Worm (Caenorhabditis elegans): ENCODE results near the gene C24H10.4.

C24H10.4 gene

DNA sequence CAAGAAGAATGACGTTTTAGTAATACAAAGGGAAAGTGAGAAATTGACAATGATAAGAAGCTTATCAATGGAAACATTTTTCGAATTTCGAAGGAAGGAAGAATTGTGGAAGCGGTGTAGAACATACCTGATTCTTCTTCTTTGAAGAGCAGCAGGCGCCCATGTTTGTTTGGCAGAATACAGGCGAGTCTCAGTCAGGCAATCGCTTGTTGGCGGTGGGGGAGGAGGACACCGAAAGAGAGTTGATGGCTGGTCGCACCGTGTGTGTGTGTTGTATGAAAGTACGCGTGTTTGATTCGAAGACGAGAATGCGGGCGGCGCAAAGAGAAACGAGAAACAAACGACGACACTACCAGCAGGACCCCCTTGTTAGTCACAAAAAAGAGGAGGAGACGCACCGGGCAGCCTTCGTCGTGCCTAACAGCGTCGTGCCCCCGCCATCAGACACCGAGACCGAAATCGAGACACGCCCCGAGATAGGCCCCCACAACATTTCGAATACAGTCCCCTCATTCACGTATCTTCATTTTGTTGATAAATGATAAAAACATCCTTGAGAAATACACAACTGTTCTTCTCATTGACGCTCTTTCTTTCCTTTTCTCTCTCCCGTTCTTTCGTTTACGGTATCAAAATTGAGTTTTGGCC is 18.8 kb upstream of the C24H10.4 start, which contains the start of gene cal-5 (continued):
- TF ChIP-seq unc-130 (tag; optimal IDR thresholded peaks at IDR 0.05) (no peak), blmp-1 (tag; optimal IDR thresholded peaks at IDR 0.05) (peak; percentile 10), nhr-20 (tag; optimal IDR thresholded peaks at IDR 0.05) (peak; percentile 66), pax-3 (tag; optimal IDR thresholded peaks at IDR 0.05) (no peak), mdl-1 (tag; optimal IDR thresholded peaks at IDR 0.05) (peak in 1 of 2 experiments; percentile 52), nhr-71 (tag; optimal IDR thresholded peaks at IDR 0.05) (peak; percentile 57), tbx-2 (tag; optimal IDR thresholded peaks at IDR 0.05) (peak; percentile 37), dsc-1 (tag; optimal IDR thresholded peaks at IDR 0.05) (no peak)

DNA sequence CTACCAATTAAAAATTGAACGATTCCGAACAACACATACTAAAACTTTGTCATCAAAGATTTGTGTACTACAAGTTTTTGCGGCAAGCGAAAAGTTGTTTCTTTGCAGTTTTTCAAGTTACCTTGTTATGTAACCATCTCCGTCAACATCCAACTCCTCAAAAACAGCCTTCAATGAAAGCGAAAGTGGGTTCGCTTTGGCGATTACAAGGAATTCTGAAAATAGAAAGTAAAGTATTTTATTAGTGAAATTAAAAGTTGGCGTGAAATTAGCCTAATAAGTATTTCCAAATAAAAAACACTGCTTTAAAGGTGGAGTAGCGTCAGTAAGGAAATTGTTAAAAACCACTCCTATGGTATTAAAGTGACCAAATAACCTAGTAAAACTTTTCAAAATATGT is 16.5 kb upstream of the C24H10.4 start:
- no peak for TF ChIP-seq fkh-8 (tag; optimal IDR thresholded peaks at IDR 0.05)
- no peak for TF ChIP-seq pag-3 (tag; optimal IDR thresholded peaks at IDR 0.05; ENCODE audit: borderline replicate concordance, insufficient read depth)
- peak; percentile 74 for TF ChIP-seq blmp-1 (tag; optimal IDR thresholded peaks at IDR 0.05)
- TF ChIP-seq lin-14 (GFP tag; optimal IDR thresholded peaks at IDR 0.05): peak; percentile 40
- no peak for TF ChIP-seq lir-3 (tag; optimal IDR thresholded peaks at IDR 0.05; ENCODE audit: poor library complexity)
- TF ChIP-seq mdl-1 (tag; optimal IDR thresholded peaks at IDR 0.05): no peak
- TF ChIP-seq nhr-28 (tag; optimal IDR thresholded peaks at IDR 0.05): no peak
- TF ChIP-seq sptf-1 (tag; optimal IDR thresholded peaks at IDR 0.05): no peak
- no peak for TF ChIP-seq efl-3 (GFP tag; optimal IDR thresholded peaks at IDR 0.05)
- no peak for TF ChIP-seq C04F5.9 (tag; optimal IDR thresholded peaks at IDR 0.05)
- no peak for TF ChIP-seq nhr-11 (tag; optimal IDR thresholded peaks at IDR 0.05)
- TF ChIP-seq ceh-88 (GFP tag; IDR thresholded peaks at IDR 0.05): no peak
- no peak for TF ChIP-seq xbp-1 (tag; optimal IDR thresholded peaks at IDR 0.05)
- TF ChIP-seq unc-86 (tag; optimal IDR thresholded peaks at IDR 0.05): no peak
- TF ChIP-seq nhr-47 (tag; optimal IDR thresholded peaks at IDR 0.05): no peak
- TF ChIP-seq nhr-85 (tag): peak; percentile 77
- no peak for TF ChIP-seq egl-13 (tag; optimal IDR thresholded peaks at IDR 0.05)
- TF ChIP-seq unc-62 (GFP tag; optimal IDR thresholded peaks at IDR 0.05): no peak
- no peak for TF ChIP-seq aha-1 (tag; optimal IDR thresholded peaks at IDR 0.05)
- TF ChIP-seq elt-2 (tag; optimal IDR thresholded peaks at IDR 0.05): no peak
- no peak for TF ChIP-seq isw-1 (GFP tag; IDR thresholded peaks at IDR 0.05)

DNA sequence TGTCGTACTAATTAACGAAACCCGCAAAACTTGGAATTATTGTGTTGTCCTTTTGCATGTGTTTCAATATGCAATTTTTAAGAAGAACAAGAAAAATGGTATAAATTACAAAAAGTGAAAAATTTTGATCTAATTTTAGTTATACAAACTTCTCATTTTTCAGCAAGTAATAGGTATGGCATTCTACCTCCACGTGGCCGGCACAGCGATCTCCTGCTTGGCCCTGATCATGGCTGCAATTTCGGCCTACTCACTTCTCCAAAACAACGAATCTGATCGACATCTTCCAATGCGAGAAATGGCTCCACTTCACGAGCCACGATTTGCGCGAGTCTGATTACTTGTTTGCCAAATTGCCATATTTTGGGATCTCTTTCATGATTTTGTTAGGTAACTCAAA is 14.8 kb upstream of the C24H10.4 start:
- peak; percentile 15 for TF ChIP-seq nhr-85 (tag)
- TF ChIP-seq rnt-1 (tag; optimal IDR thresholded peaks at IDR 0.05): no peak
- TF ChIP-seq ets-5 (GFP tag; IDR thresholded peaks at IDR 0.05): peak; percentile 91; the same call in 1 of the 2 replicates
- no peak for TF ChIP-seq sptf-1 (tag; optimal IDR thresholded peaks at IDR 0.05)

DNA sequence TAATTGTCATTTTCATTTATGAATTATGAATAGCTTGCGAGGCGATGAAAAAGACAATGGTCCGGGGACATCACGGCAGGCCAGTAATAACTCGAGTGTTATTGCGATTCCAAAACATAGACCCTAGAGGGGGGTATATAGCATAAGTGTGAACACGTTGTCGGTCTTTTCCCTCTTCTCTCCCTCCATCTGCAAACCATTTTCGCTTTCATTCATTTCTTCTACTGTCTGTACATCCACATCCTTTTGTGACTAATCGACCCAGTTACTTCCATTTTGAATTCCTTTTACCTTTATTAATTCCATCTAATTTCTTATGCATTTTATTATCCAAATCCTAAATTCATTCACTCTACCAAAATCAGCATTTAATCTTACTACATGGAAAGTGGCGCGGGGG is 12.0 kb upstream of the C24H10.4 start:
- TF ChIP-seq nhr-12 (tag; optimal IDR thresholded peaks at IDR 0.05) (no peak), lin-14 (GFP tag; optimal IDR thresholded peaks at IDR 0.05) (peak; percentile 8), blmp-1 (tag; optimal IDR thresholded peaks at IDR 0.05) (peak; percentile 85)

DNA sequence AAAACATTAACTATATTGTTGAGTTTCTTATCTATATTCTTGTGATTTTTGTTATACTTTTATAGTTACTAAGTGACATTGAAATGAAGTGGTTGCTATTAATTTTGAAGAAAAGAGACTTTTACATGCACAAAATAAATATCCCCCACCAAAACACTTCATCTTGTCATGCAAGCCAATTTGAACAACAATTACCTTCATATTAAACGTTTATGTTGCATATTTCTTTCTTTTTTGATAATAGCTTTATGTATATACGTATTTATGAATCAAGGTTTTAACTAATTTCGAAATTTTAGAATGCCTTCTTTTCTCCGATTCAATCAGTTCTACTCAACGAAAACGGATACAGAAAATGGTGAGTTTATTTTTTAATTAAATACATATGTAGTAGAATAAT is 8.7 kb upstream of the C24H10.4 start, which contains the start of gene clc-7:
Gene clc-7, plus strand, starts transcription at position 301 of the 400 bp plus-strand sequence.
- TF ChIP-seq ceh-63 (GFP tag; optimal IDR thresholded peaks at IDR 0.05) (no peak), pqm-1 (tag; optimal IDR thresholded peaks at IDR 0.05) (no peak), ceh-8 (GFP tag; optimal IDR thresholded peaks at IDR 0.05) (no peak), nhr-20 (tag; optimal IDR thresholded peaks at IDR 0.05) (no peak), nhr-28 (tag; optimal IDR thresholded peaks at IDR 0.05) (no peak), irx-1 (tag; optimal IDR thresholded peaks at IDR 0.05) (no peak), aha-1 (tag; optimal IDR thresholded peaks at IDR 0.05) (no peak), lin-15B (tag; optimal IDR thresholded peaks at IDR 0.05) (no peak), nhr-90 (tag; optimal IDR thresholded peaks at IDR 0.05; ENCODE audit: poor library complexity) (no peak), C04F5.9 (tag; optimal IDR thresholded peaks at IDR 0.05) (no peak), sox-4 (tag; optimal IDR thresholded peaks at IDR 0.05) (no peak), isw-1 (GFP tag; IDR thresholded peaks at IDR 0.05) (no peak), nhr-85 (tag) (no peak), elt-3 (tag; optimal IDR thresholded peaks at IDR 0.05) (no peak), snu-23 (GFP tag; optimal IDR thresholded peaks at IDR 0.05) (no peak), F16B12.6 (tag; optimal IDR thresholded peaks at IDR 0.05) (no peak), nhr-12 (tag; optimal IDR thresholded peaks at IDR 0.05) (no peak), lin-14 (GFP tag; optimal IDR thresholded peaks at IDR 0.05) (no peak)

All from whole organism, L1 larva.